Worm (Caenorhabditis elegans): ENCODE results near the gene rps-1.

- TF ChIP-seq snpc-4 (tag; optimal IDR thresholded peaks at IDR 0.05) (no peak), pqm-1 (tag; optimal IDR thresholded peaks at IDR 0.05) (no peak), lin-39 (tag; optimal IDR thresholded peaks at IDR 0.05) (no peak), unc-130 (GFP tag; optimal IDR thresholded peaks at IDR 0.05) (no peak), pha-4 (GFP tag; IDR thresholded peaks at IDR 0.05) (no peak), pha-4 (tag; optimal IDR thresholded peaks at IDR 0.05) (no peak), fos-1 (tag; optimal IDR thresholded peaks at IDR 0.05) (no peak), dmd-6 (GFP tag; IDR thresholded peaks at IDR 0.05) (no peak), jun-1 (tag; optimal IDR thresholded peaks at IDR 0.05) (no peak), F37D6.2 (tag; optimal IDR thresholded peaks at IDR 0.05) (no peak)
Observed at ce11 chrIII:4474908-4475307, 810 bp upstream of the rps-1 start, which contains the start of gene ifet-1.

All from whole organism, L4 larva.